Fruit fly (Drosophila melanogaster): ENCODE results near the gene CG17450.
A peak's percentile ranks its signal among the peaks of the same experiment; 100 is the strongest.

CG17450 gene

dm6 chrX:21591990-21592389 lies 16.7 kb downstream of the CG17450 start (continued):
- peak; percentile 16 for TF ChIP-seq net (GFP tag; optimal IDR thresholded peaks at IDR 0.05)
- TF ChIP-seq cyc (GFP tag; optimal IDR thresholded peaks at IDR 0.05), result peak; percentile 10
- no peak for TF ChIP-seq vri (GFP tag; optimal IDR thresholded peaks at IDR 0.05)
- TF ChIP-seq fd85E (GFP tag; optimal IDR thresholded peaks at IDR 0.05), result peak; percentile 18
- TF ChIP-seq CG6163 (GFP tag; IDR thresholded peaks at IDR 0.05), result peak; percentile 63
- peak; percentile 62 for TF ChIP-seq OdsH (GFP tag; optimal IDR thresholded peaks at IDR 0.05)
- TF ChIP-seq CG8119 (GFP tag; IDR thresholded peaks at IDR 0.05), result peak; percentile 53; the same call in 1 of the 3 replicates
- TF ChIP-seq Eip93F (GFP tag; optimal IDR thresholded peaks at IDR 0.05), result no peak
- 0 out of 2 replicates have a peak, but pooled peaks have one; percentile 27 for TF ChIP-seq Gug (GFP tag; IDR thresholded peaks at IDR 0.05)
- peak; percentile 57; the same call in 1 of the 2 replicates for TF ChIP-seq CG11294 (GFP tag; IDR thresholded peaks at IDR 0.05)
- TF ChIP-seq fkh (GFP tag; optimal IDR thresholded peaks at IDR 0.05), result no peak
- peak; percentile 42 for TF ChIP-seq CG9139 (GFP tag; optimal IDR thresholded peaks at IDR 0.05)
- TF ChIP-seq CG6854 (GFP tag; optimal IDR thresholded peaks at IDR 0.05), result no peak
- peak; percentile 46 for TF ChIP-seq dsx (GFP tag; optimal IDR thresholded peaks at IDR 0.05; ENCODE audit: poor library complexity, severe bottlenecking)
- peak; percentile 26 for TF ChIP-seq Met (GFP tag; optimal IDR thresholded peaks at IDR 0.05)
- no peak for TF ChIP-seq Ets21C (GFP tag; optimal IDR thresholded peaks at IDR 0.05)
- peak; percentile 32 for TF ChIP-seq Sox14 (GFP tag; optimal IDR thresholded peaks at IDR 0.05)
- TF ChIP-seq Ets96B (tag; optimal IDR thresholded peaks at IDR 0.05), result peak; percentile 59
- peak; percentile 76 for TF ChIP-seq svp (GFP tag)
- TF ChIP-seq dac (GFP tag; optimal IDR thresholded peaks at IDR 0.05), result peak; percentile 24
- TF ChIP-seq CG15336 (GFP tag; IDR thresholded peaks at IDR 0.05), result peak; percentile 50
- peak; percentile 41 for TF ChIP-seq topi (GFP tag; optimal IDR thresholded peaks at IDR 0.05)
- peak; percentile 62 to 76 for TF ChIP-seq ss (GFP tag; optimal IDR thresholded peaks at IDR 0.05)
- peak; percentile 85 for TF ChIP-seq Eip78C (GFP tag)
- peak; percentile 19 for TF ChIP-seq Sox102F (GFP tag; optimal IDR thresholded peaks at IDR 0.05)
- peak; percentile 46 for TF ChIP-seq Eip75B (GFP tag; optimal IDR thresholded peaks at IDR 0.05)

dm6 chrX:21589937-21590336 lies 18.8 kb downstream of the CG17450 start:
- TF ChIP-seq CG6792 (GFP tag; optimal IDR thresholded peaks at IDR 0.05), result no peak
- peak; percentile 52 for TF ChIP-seq cyc (GFP tag; optimal IDR thresholded peaks at IDR 0.05)
- no peak for TF ChIP-seq fd59A (GFP tag; optimal IDR thresholded peaks at IDR 0.05)
- peak; percentile 33 for TF ChIP-seq CG31627 (GFP tag; optimal IDR thresholded peaks at IDR 0.05)
- TF ChIP-seq topi (GFP tag; optimal IDR thresholded peaks at IDR 0.05), result peak; percentile 49
- TF ChIP-seq CG10631 (GFP tag; optimal IDR thresholded peaks at IDR 0.05), result peak; percentile 19
- TF ChIP-seq salr (GFP tag; optimal IDR thresholded peaks at IDR 0.05), result no peak
- no peak for TF ChIP-seq CG11294 (GFP tag; IDR thresholded peaks at IDR 0.05)
- TF ChIP-seq pdm3 (GFP tag; optimal IDR thresholded peaks at IDR 0.05), result peak; percentile 5
- TF ChIP-seq CG4318 (GFP tag; optimal IDR thresholded peaks at IDR 0.05), result no peak
- TF ChIP-seq spab (GFP tag; optimal IDR thresholded peaks at IDR 0.05), result peak; percentile 22
- TF ChIP-seq CG8319 (GFP tag; optimal IDR thresholded peaks at IDR 0.05), result no peak
- TF ChIP-seq Eip75B (GFP tag; optimal IDR thresholded peaks at IDR 0.05), result peak; percentile 41
- no peak for TF ChIP-seq Sox102F (GFP tag; optimal IDR thresholded peaks at IDR 0.05)
- TF ChIP-seq acj6 (GFP tag; optimal IDR thresholded peaks at IDR 0.05), result peak; percentile 25
- TF ChIP-seq svp (GFP tag), result no peak
- TF ChIP-seq fd85E (GFP tag; optimal IDR thresholded peaks at IDR 0.05), result no peak
- peak; percentile 38 for TF ChIP-seq CG10669 (GFP tag; optimal IDR thresholded peaks at IDR 0.05)
- peak; percentile 30 for TF ChIP-seq CG6808 (GFP tag; optimal IDR thresholded peaks at IDR 0.05)
- no peak for TF ChIP-seq net (GFP tag; optimal IDR thresholded peaks at IDR 0.05)
- TF ChIP-seq dsx (GFP tag; optimal IDR thresholded peaks at IDR 0.05; ENCODE audit: poor library complexity, severe bottlenecking), result no peak
- TF ChIP-seq fkh (GFP tag; optimal IDR thresholded peaks at IDR 0.05), result no peak
- TF ChIP-seq achi (GFP tag; optimal IDR thresholded peaks at IDR 0.05), result no peak
- peak; percentile 52 for TF ChIP-seq Ets96B (tag; optimal IDR thresholded peaks at IDR 0.05)
- TF ChIP-seq Eip78C (GFP tag), result peak; percentile 68
- peak; percentile 21 for TF ChIP-seq CG3919 (GFP tag; optimal IDR thresholded peaks at IDR 0.05)
- peak; percentile 61 for TF ChIP-seq Met (GFP tag; optimal IDR thresholded peaks at IDR 0.05)
- peak in 1 of 2 experiments; percentile 36 for TF ChIP-seq ss (GFP tag; optimal IDR thresholded peaks at IDR 0.05)
- TF ChIP-seq OdsH (GFP tag; optimal IDR thresholded peaks at IDR 0.05), result peak; percentile 11
- TF ChIP-seq CG7368 (GFP tag; optimal IDR thresholded peaks at IDR 0.05), result peak; percentile 3
- peak; percentile 49 for TF ChIP-seq CG3032 (tag; optimal IDR thresholded peaks at IDR 0.05)

Data from whole organism, prepupa.